Worm (Caenorhabditis elegans) whole organism, late embryonic: ENCODE measurements around the gene srw-85.

Experiments
- C08G9.2 ChIP-seq: sonication (generic microtip); optimal IDR thresholded peaks from 2 replicates; lab custom pipeline; 2016; ENCODE audit warnings: mild to moderate bottlenecking, missing genetic modification characterization, moderate library complexity, missing compliant biosample characterization
- ahr-1 ChIP-seq: sonication (generic microtip); optimal IDR thresholded peaks from 2 replicates; lab custom pipeline; 2016; ENCODE audit warnings: missing genetic modification characterization, missing compliant biosample characterization
- ceh-14 ChIP-seq: sonication (generic microtip); optimal IDR thresholded peaks from 2 replicates; lab custom pipeline; 2016; ENCODE audit warnings: missing genotype, missing genetic modification characterization, missing compliant biosample characterization
- ceh-2 ChIP-seq: sonication (generic microtip); optimal IDR thresholded peaks from 2 replicates; lab custom pipeline; 2016; ENCODE audit warnings: missing genotype, missing genetic modification characterization, missing compliant biosample characterization
- ceh-24 ChIP-seq: sonication (generic microtip); optimal IDR thresholded peaks from 2 replicates; lab custom pipeline; 2016; ENCODE audit warnings: mild to moderate bottlenecking, missing genetic modification characterization, missing compliant biosample characterization
- ceh-30 ChIP-seq: fragments of 150-350 bp; optimal IDR thresholded peaks from 2 replicates; lab custom pipeline; 2014; ENCODE audit warnings: missing biosample characterization, missing genetic modification characterization
- ceh-34 ChIP-seq: sonication (generic microtip); optimal IDR thresholded peaks from 2 replicates; lab custom pipeline; 2016; ENCODE audit warnings: mild to moderate bottlenecking, missing genetic modification characterization, missing compliant biosample characterization
- ceh-48 ChIP-seq: sonication (generic microtip); optimal IDR thresholded peaks from 2 replicates; lab custom pipeline; 2016; ENCODE audit warnings: missing genetic modification characterization, inconsistent platforms, missing compliant biosample characterization
- ceh-6 ChIP-seq: fragments of 200-800 bp; sonication (Bioruptor generic); optimal IDR thresholded peaks from 2 replicates; lab custom pipeline; 2018; ENCODE audit warnings: mild to moderate bottlenecking, missing genetic modification characterization, missing compliant biosample characterization
- ceh-9 ChIP-seq: sonication (generic microtip); optimal IDR thresholded peaks from 2 replicates; lab custom pipeline; 2016; ENCODE audit warnings: mild to moderate bottlenecking, missing genetic modification characterization, inconsistent platforms, missing compliant biosample characterization
- ets-4 ChIP-seq: sonication (generic microtip); optimal IDR thresholded peaks from 2 replicates; lab custom pipeline; 2016; ENCODE audit warnings: missing genetic modification characterization, missing compliant biosample characterization
- eyg-1 ChIP-seq: sonication (generic microtip); optimal IDR thresholded peaks from 2 replicates; lab custom pipeline; 2016; ENCODE audit warnings: missing genotype, missing genetic modification characterization, missing compliant biosample characterization
- fax-1 ChIP-seq: sonication (generic microtip); optimal IDR thresholded peaks from 2 replicates; lab custom pipeline; 2016; ENCODE audit warnings: missing genotype, missing genetic modification characterization, missing compliant biosample characterization
- fkh-10 ChIP-seq: fragments of 150-350 bp; optimal IDR thresholded peaks from 2 replicates; lab custom pipeline; 2014; ENCODE audit warnings: missing biosample characterization, missing genetic modification reagents, missing genetic modification characterization
- hlh-13 ChIP-seq: fragments of 200-800 bp; sonication (Bioruptor generic); optimal IDR thresholded peaks from 2 replicates; lab custom pipeline; 2018; ENCODE audit warnings: mild to moderate bottlenecking, missing genetic modification characterization, missing compliant biosample characterization
- hlh-15 ChIP-seq: sonication (generic microtip); optimal IDR thresholded peaks from 2 replicates; lab custom pipeline; 2016; ENCODE audit warnings: missing genetic modification characterization, missing compliant biosample characterization
- hlh-30 ChIP-seq: sonication (generic microtip); optimal IDR thresholded peaks from 2 replicates; lab custom pipeline; 2017; ENCODE audit warnings: antibody characterized with exemption, missing genetic modification characterization, missing compliant biosample characterization; ENCODE audit not compliant: insufficient read depth
- hlh-8 ChIP-seq: sonication (generic microtip); optimal IDR thresholded peaks from 2 replicates; lab custom pipeline; 2016; ENCODE audit warnings: missing genotype, missing genetic modification characterization, missing compliant biosample characterization
- lim-6 ChIP-seq: sonication (generic microtip); optimal IDR thresholded peaks from 2 replicates; lab custom pipeline; 2016; ENCODE audit warnings: missing genetic modification characterization, missing compliant biosample characterization
- madf-2 ChIP-seq: sonication (generic microtip); optimal IDR thresholded peaks from 2 replicates; lab custom pipeline; 2017; ENCODE audit warnings: missing genetic modification characterization, missing compliant biosample characterization
- nfya-1 ChIP-seq: sonication (generic microtip); optimal IDR thresholded peaks from 2 replicates; lab custom pipeline; 2017; ENCODE audit warnings: missing genetic modification characterization, mild to moderate bottlenecking, missing compliant biosample characterization, antibody characterized with exemption, moderate library complexity
- odd-2 ChIP-seq: sonication (generic microtip); optimal IDR thresholded peaks from 2 replicates; lab custom pipeline; 2017; ENCODE audit warnings: antibody characterized with exemption, mild to moderate bottlenecking, missing genetic modification characterization, missing compliant biosample characterization
- pag-3 ChIP-seq: sonication (generic microtip); optimal IDR thresholded peaks from 2 replicates; lab custom pipeline; 2016; ENCODE audit warnings: missing compliant biosample characterization, missing genetic modification characterization, borderline replicate concordance
- pha-2 ChIP-seq: sonication (generic microtip); optimal IDR thresholded peaks from 2 replicates; lab custom pipeline; 2017; ENCODE audit warnings: mild to moderate bottlenecking, missing genetic modification characterization, missing compliant biosample characterization
- pqm-1 ChIP-seq: sonication (generic microtip); optimal IDR thresholded peaks from 2 replicates; lab custom pipeline; 2016; ENCODE audit warnings: missing genetic modification characterization, missing compliant biosample characterization
- sdc-2 ChIP-seq: sonication (generic microtip); optimal IDR thresholded peaks from 2 replicates; lab custom pipeline; 2016; ENCODE audit warnings: missing genotype, missing genetic modification characterization, missing compliant biosample characterization
- sox-2 ChIP-seq: fragments of 200-800 bp; sonication (Bioruptor generic); IDR thresholded peaks from 2 replicates; pipeline ENCODE4 v1.3.6; 2022; ENCODE audit warnings: missing genetic modification reagents, missing genetic modification characterization, missing compliant biosample characterization
- syd-9 ChIP-seq: sonication (generic microtip); optimal IDR thresholded peaks from 2 replicates; lab custom pipeline; 2016; ENCODE audit warnings: mild to moderate bottlenecking, missing genetic modification characterization, moderate library complexity, missing compliant biosample characterization
- tbx-2 ChIP-seq: sonication (generic microtip); optimal IDR thresholded peaks from 2 replicates; lab custom pipeline; 2016; ENCODE audit warnings: missing genetic modification characterization, missing compliant biosample characterization
- ttx-3 ChIP-seq: sonication (generic microtip); optimal IDR thresholded peaks from 2 replicates; lab custom pipeline; 2016; ENCODE audit warnings: missing genetic modification reagents, missing genetic modification characterization, missing compliant biosample characterization
- unc-42 ChIP-seq: sonication (generic microtip); optimal IDR thresholded peaks from 2 replicates; lab custom pipeline; 2016; ENCODE audit warnings: missing genotype, missing genetic modification characterization, missing compliant biosample characterization
- unc-55 ChIP-seq: sonication (generic microtip); optimal IDR thresholded peaks from 2 replicates; lab custom pipeline; 2017; ENCODE audit warnings: missing biosample characterization, missing genetic modification reagents, missing genetic modification characterization
- unc-86 ChIP-seq: sonication (generic microtip); optimal IDR thresholded peaks from 2 replicates; lab custom pipeline; 2016; ENCODE audit warnings: missing genetic modification characterization, missing compliant biosample characterization
- ztf-16 ChIP-seq: sonication (generic microtip); optimal IDR thresholded peaks from 2 replicates; lab custom pipeline; 2017; ENCODE audit warnings: missing genetic modification characterization, missing compliant biosample characterization

Gene srw-85

ce11 chrV:19396576-19397313, 34.2 kb downstream of the srw-85 start:
- TF ChIP-seq pag-3 (tag; lab: Kevin White, UChicago) (no peak), pha-2 (tag; lab: Kevin White, UChicago) (no peak), hlh-30 (tag; lab: Kevin White, UChicago) (no peak), unc-42 (no peak), lim-6 (tag; lab: Kevin White, UChicago) (no peak), ceh-34 (tag; lab: Kevin White, UChicago) (no peak), hlh-8 (tag; lab: Kevin White, UChicago) (no peak), tbx-2 (tag; lab: Kevin White, UChicago) (no peak), ceh-30 (tag; lab: Kevin White, UChicago) (no peak), sdc-2 (tag; lab: Kevin White, UChicago) (no peak), unc-86 (no peak), madf-2 (tag; lab: Kevin White, UChicago) (no peak), fax-1 (tag; lab: Kevin White, UChicago) (no peak), ceh-6 (GFP tag; lab: Kevin White, UChicago) (no peak), ztf-16 (tag; lab: Kevin White, UChicago) (no peak), pqm-1 (tag; lab: Kevin White, UChicago) (no peak), eyg-1 (tag; lab: Kevin White, UChicago) (no peak), hlh-15 (tag; lab: Kevin White, UChicago) (no peak)

DNA sequence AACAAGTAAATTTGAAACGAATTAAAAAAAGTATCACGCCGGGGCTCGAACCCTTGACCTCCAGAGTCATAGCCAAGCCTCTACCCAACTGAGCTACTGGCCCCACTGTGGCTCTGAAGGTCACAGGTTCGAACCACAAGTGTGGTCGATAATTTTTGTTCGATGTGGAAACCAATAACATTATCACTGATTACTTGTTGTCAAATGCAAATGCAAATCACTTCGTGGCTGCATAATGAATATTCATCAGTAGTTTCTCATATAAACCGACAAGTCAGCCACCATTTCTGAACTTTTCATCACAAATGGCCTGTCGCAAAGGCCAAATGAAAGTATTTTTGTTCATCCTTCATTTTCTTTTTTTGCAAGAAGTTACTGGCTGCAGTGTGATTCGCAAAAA, 36.2 kb downstream of the srw-85 start, which contains the start of gene C25F9.8:
Gene C25F9.8, plus strand, starts transcription at position 301 of the 400 bp plus-strand sequence.
- TF ChIP-seq pag-3 (tag; lab: Kevin White, UChicago) (no peak), C08G9.2 (no peak), ceh-6 (GFP tag; lab: Kevin White, UChicago) (no peak), odd-2 (tag; lab: Kevin White, UChicago) (no peak), ceh-14 (tag; lab: Kevin White, UChicago) (no peak), fkh-10 (GFP tag; lab: Kevin White, UChicago) (no peak), ceh-24 (tag; lab: Kevin White, UChicago) (no peak), ceh-9 (tag; lab: Kevin White, UChicago) (no peak), ets-4 (tag; lab: Kevin White, UChicago) (no peak), hlh-13 (GFP tag; lab: Kevin White, UChicago) (no peak), ceh-2 (tag; lab: Kevin White, UChicago) (no peak), pha-2 (tag; lab: Kevin White, UChicago) (no peak), hlh-8 (tag; lab: Kevin White, UChicago) (no peak)
- TF ChIP-seq, all 69 proteins: peak for 0

DNA sequence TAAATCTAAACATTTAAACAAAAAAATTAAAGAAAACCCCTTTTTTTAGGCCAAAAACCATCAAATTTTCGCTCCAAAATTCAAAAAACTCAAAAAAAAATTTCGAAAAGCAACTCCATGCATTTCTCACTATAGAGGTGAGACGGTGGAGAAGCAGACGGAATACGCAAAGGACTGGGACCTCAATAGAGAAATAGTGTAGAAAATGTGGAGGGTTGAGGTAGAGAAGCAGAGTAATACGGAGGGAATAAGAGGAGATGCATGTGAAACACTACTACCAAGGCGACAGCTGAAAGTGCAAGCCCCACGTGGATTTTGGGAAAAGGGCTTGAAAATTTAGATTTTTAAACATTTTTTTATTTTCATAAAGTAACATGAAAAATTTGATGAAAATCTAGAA, 39.7 kb downstream of the srw-85 start:
- TF ChIP-seq hlh-15 (tag; lab: Kevin White, UChicago), result no peak
- no peak for TF ChIP-seq ceh-24 (tag; lab: Kevin White, UChicago)
- TF ChIP-seq sox-2 (GFP tag; lab: Robert Waterston, UW), result no peak
- no peak for TF ChIP-seq ceh-48 (tag; lab: Kevin White, UChicago)
- no peak for TF ChIP-seq ttx-3 (tag; lab: Kevin White, UChicago)
- no peak for TF ChIP-seq ceh-2 (tag; lab: Kevin White, UChicago)
- TF ChIP-seq unc-55 (GFP tag; lab: Kevin White, UChicago), result no peak
- no peak for TF ChIP-seq fax-1 (tag; lab: Kevin White, UChicago)
- no peak for TF ChIP-seq syd-9 (tag; lab: Kevin White, UChicago)
- TF ChIP-seq ceh-14 (tag; lab: Kevin White, UChicago), result peak; percentile 16
- TF ChIP-seq nfya-1 (tag; lab: Kevin White, UChicago), result no peak
- TF ChIP-seq ceh-6 (GFP tag; lab: Kevin White, UChicago), result no peak
- peak; percentile 58 for TF ChIP-seq pha-2 (tag; lab: Kevin White, UChicago)
- no peak for TF ChIP-seq ahr-1 (tag; lab: Kevin White, UChicago)
